Fruit fly (Drosophila melanogaster) whole organism, embryonic: Measurements from ENCODE around the gene CG14194.

Source experiments
- Aef1 ChIP-seq: fragments of 200-800 bp; sonication (Bioruptor generic); IDR thresholded peaks from 3 replicates; pipeline ENCODE4 v1.3.6; 2022; ENCODE audit warnings: missing biosample characterization, missing genetic modification characterization
- CG11093 ChIP-seq: fragments of 200-800 bp; sonication (Bioruptor generic); IDR thresholded peaks from 3 replicates; pipeline ENCODE4 v1.3.6; 2022; ENCODE audit warnings: missing biosample characterization, missing genetic modification characterization
- CG11398 ChIP-seq: fragments of 200-800 bp; sonication (Bioruptor generic); optimal IDR thresholded peaks from 2 replicates; lab custom pipeline; 2016; ENCODE audit warnings: missing biosample characterization, missing genetic modification characterization
- CG12299 ChIP-seq: fragments of 200-800 bp; sonication (Bioruptor generic); optimal IDR thresholded peaks from 2 replicates; lab custom pipeline; 2018; ENCODE audit warnings: missing biosample characterization, mild to moderate bottlenecking, missing genetic modification characterization
- CG14441 ChIP-seq: fragments of 200-800 bp; sonication (Bioruptor generic); IDR thresholded peaks from 2 replicates; pipeline ENCODE4 v1.3.6; 2022; ENCODE audit warnings: missing biosample characterization, missing genetic modification characterization
- CG15269 ChIP-seq: fragments of 200-800 bp; sonication (Bioruptor generic); optimal IDR thresholded peaks from 2 replicates; lab custom pipeline; 2018; ENCODE audit warnings: missing biosample characterization, mild to moderate bottlenecking, missing genetic modification characterization, moderate library complexity
- CG16815 ChIP-seq: fragments of 200-800 bp; sonication (Bioruptor generic); optimal IDR thresholded peaks from 3 replicates; lab custom pipeline; 2017; ENCODE audit warnings: missing biosample characterization, mild to moderate bottlenecking, missing genetic modification characterization
- CG17186 ChIP-seq: fragments of 200-800 bp; sonication (Bioruptor generic); optimal IDR thresholded peaks from 3 replicates; lab custom pipeline; 2017; ENCODE audit warnings: missing biosample characterization, missing genetic modification reagents, missing genetic modification characterization
- CG2875 ChIP-seq: fragments of 200-800 bp; sonication (Bioruptor generic); optimal IDR thresholded peaks from 2 replicates; lab custom pipeline; 2017; ENCODE audit warnings: missing biosample characterization, mild to moderate bottlenecking, missing genetic modification characterization, missing genetic modification reagents
- CG3065 ChIP-seq: fragments of 200-800 bp; sonication (Bioruptor generic); optimal IDR thresholded peaks from 2 replicates; lab custom pipeline; 2016; ENCODE audit warnings: missing biosample characterization, missing genetic modification characterization
- CG4707 ChIP-seq: fragments of 200-800 bp; sonication (Bioruptor generic); optimal IDR thresholded peaks from 2 replicates; lab custom pipeline; 2018; ENCODE audit warnings: missing biosample characterization, mild to moderate bottlenecking, missing genetic modification characterization, moderate library complexity
- CG6654 ChIP-seq: fragments of 200-800 bp; sonication (Bioruptor generic); optimal IDR thresholded peaks from 2 replicates; lab custom pipeline; 2017; ENCODE audit warnings: missing biosample characterization, mild to moderate bottlenecking, missing genetic modification characterization
- CG7928 ChIP-seq: fragments of 200-800 bp; sonication (Bioruptor generic); optimal IDR thresholded peaks from 2 replicates; lab custom pipeline; 2017; ENCODE audit warnings: missing biosample characterization, mild to moderate bottlenecking, missing genetic modification characterization
- CG8924 ChIP-seq: fragments of 200-800 bp; optimal IDR thresholded peaks from 3 replicates; lab custom pipeline; 2019; ENCODE audit warnings: missing biosample characterization, mild to moderate bottlenecking, missing genetic modification characterization, moderate library complexity
- CTCF ChIP-seq: fragments of 200-800 bp; sonication (Bioruptor generic); optimal IDR thresholded peaks from 2 replicates; lab custom pipeline; 2017; ENCODE audit warnings: missing biosample characterization, mild to moderate bottlenecking, missing genetic modification characterization, moderate library complexity
- Dek ChIP-seq: fragments of 200-800 bp; sonication (Bioruptor generic); optimal IDR thresholded peaks from 3 replicates; lab custom pipeline; 2019; ENCODE audit warnings: missing biosample characterization, mild to moderate bottlenecking, missing genetic modification characterization, moderate library complexity
- Ets97D ChIP-seq: fragments of 200-800 bp; sonication (Bioruptor generic); optimal IDR thresholded peaks from 3 replicates; lab custom pipeline; 2016; ENCODE audit warnings: missing biosample characterization, missing genetic modification characterization
- H2.0 ChIP-seq: fragments of 200-800 bp; sonication (Bioruptor generic); IDR thresholded peaks from 2 replicates; pipeline ENCODE4 v1.3.6; 2022; ENCODE audit warnings: missing biosample characterization, missing genetic modification characterization
- HHEX ChIP-seq: fragments of 200-800 bp; sonication (Bioruptor generic); optimal IDR thresholded peaks from 3 replicates; lab custom pipeline; 2017; ENCODE audit warnings: missing biosample characterization, mild to moderate bottlenecking, missing genetic modification characterization, missing genetic modification reagents
- Mad ChIP-seq: fragments of 200-800 bp; sonication (Bioruptor generic); optimal IDR thresholded peaks from 2 replicates; lab custom pipeline; 2016; ENCODE audit warnings: missing biosample characterization, missing genetic modification characterization
- NC2β ChIP-seq: fragments of 200-800 bp; sonication (Bioruptor generic); optimal IDR thresholded peaks from 2 replicates; lab custom pipeline; 2016; ENCODE audit warnings: missing biosample characterization, missing genetic modification characterization
- Ptx1 ChIP-seq: fragments of 200-800 bp; sonication (Bioruptor generic); IDR thresholded peaks from 2 replicates; pipeline ENCODE4 v1.3.6; 2022; ENCODE audit warnings: missing biosample characterization, missing genetic modification characterization
- Scr ChIP-seq: fragments of 200-800 bp; sonication (Bioruptor generic); IDR thresholded peaks from 2 replicates; pipeline ENCODE4 v1.3.6; 2022; ENCODE audit warnings: missing biosample characterization, missing genetic modification characterization; ENCODE audit not compliant: partially characterized antibody
- Sin3A ChIP-seq: fragments of >200 bp; optimal IDR thresholded peaks from 2 replicates; lab custom pipeline; 2018
- Six4 ChIP-seq: fragments of 200-800 bp; sonication (Bioruptor generic); optimal IDR thresholded peaks from 2 replicates; lab custom pipeline; 2016; ENCODE audit warnings: missing biosample characterization, missing genetic modification characterization
- Sry-δ ChIP-seq: fragments of 200-800 bp; sonication (Bioruptor generic); optimal IDR thresholded peaks from 2 replicates; lab custom pipeline; 2016; ENCODE audit warnings: missing biosample characterization, missing genetic modification characterization
- Taf1 ChIP-seq: fragments of 200-800 bp; sonication (Bioruptor generic); IDR thresholded peaks from 2 replicates; pipeline ENCODE4 v1.3.6; 2022; ENCODE audit warnings: missing biosample characterization, missing genetic modification characterization
- Trl ChIP-seq, 3 experiments: fragments of >200 bp in 2 of 3; fragments of 200-800 bp in 1 of 3; sonication (Bioruptor generic) in 1 of 3; optimal IDR thresholded peaks; 2 replicates in 1 of 3; 3 replicates in 2 of 3; lab custom pipeline; 2016 to 2017; ENCODE audit warnings: missing biosample characterization in 1 of 3, missing genetic modification characterization in 1 of 3
- YL-1 ChIP-seq: fragments of 200-800 bp; sonication (Bioruptor generic); optimal IDR thresholded peaks from 3 replicates; lab custom pipeline; 2017; ENCODE audit warnings: missing biosample characterization, mild to moderate bottlenecking, missing genetic modification characterization
- abd-A ChIP-seq: fragments of 200-800 bp; sonication (Bioruptor generic); optimal IDR thresholded peaks from 3 replicates; lab custom pipeline; 2019; ENCODE audit warnings: missing biosample characterization, mild to moderate bottlenecking, missing genetic modification characterization, moderate library complexity
- ato ChIP-seq: fragments of 200-800 bp; sonication (Bioruptor generic); IDR thresholded peaks from 2 replicates; pipeline ENCODE4 v1.3.6; 2022; ENCODE audit warnings: missing biosample characterization, missing genetic modification characterization; ENCODE audit not compliant: partially characterized antibody
- bbx ChIP-seq: fragments of 200-800 bp; sonication (Bioruptor generic); IDR thresholded peaks from 2 replicates; pipeline ENCODE4 v1.3.6; 2022; ENCODE audit warnings: missing biosample characterization, missing genetic modification characterization; ENCODE audit not compliant: partially characterized antibody
- cad ChIP-seq: fragments of >200 bp; optimal IDR thresholded peaks from 2 replicates; lab custom pipeline; 2017; ENCODE audit warnings: missing biosample characterization, missing genetic modification characterization
- corto ChIP-seq: fragments of 200-800 bp; sonication (Bioruptor generic); optimal IDR thresholded peaks from 2 replicates; lab custom pipeline; 2016; ENCODE audit warnings: missing biosample characterization, mild to moderate bottlenecking, missing genetic modification characterization, moderate library complexity
- cwo ChIP-seq: fragments of 200-800 bp; sonication (Bioruptor generic); optimal IDR thresholded peaks from 3 replicates; lab custom pipeline; 2017; ENCODE audit warnings: missing biosample characterization, missing genetic modification characterization, mild to moderate bottlenecking, moderate library complexity, missing genetic modification reagents
- dimm ChIP-seq: fragments of 200-800 bp; sonication (Bioruptor generic); IDR thresholded peaks from 2 replicates; pipeline ENCODE4 v1.3.6; 2022; ENCODE audit warnings: missing biosample characterization, missing genetic modification characterization
- dysf ChIP-seq: fragments of 200-800 bp; sonication (Bioruptor generic); IDR thresholded peaks from 3 replicates; pipeline ENCODE4 v1.3.6; 2022; ENCODE audit warnings: missing biosample characterization, missing genetic modification characterization
- lab ChIP-seq: fragments of 200-800 bp; sonication (Bioruptor generic); optimal IDR thresholded peaks from 3 replicates; lab custom pipeline; 2017; ENCODE audit warnings: missing biosample characterization, missing genetic modification characterization, mild to moderate bottlenecking, moderate library complexity, missing genetic modification reagents
- nmo ChIP-seq: fragments of 200-800 bp; sonication (Bioruptor generic); optimal IDR thresholded peaks from 2 replicates; lab custom pipeline; 2018; ENCODE audit warnings: missing biosample characterization, mild to moderate bottlenecking, missing genetic modification characterization, moderate library complexity
- prd ChIP-seq, 3 experiments: fragments of >200 bp in 2 of 3; fragments of 200-800 bp in 1 of 3; sonication (Bioruptor generic) in 1 of 3; optimal IDR thresholded peaks in 2 of 3; IDR thresholded peaks in 1 of 3; 2 replicates in 2 of 3; 3 replicates in 1 of 3; pipeline versions ENCODE4 v1.3.6 to Lab custom; 2017 to 2022; ENCODE audit warnings: missing biosample characterization in 1 of 3, missing genetic modification characterization in 1 of 3
- pum ChIP-seq: fragments of 200-800 bp; sonication (Bioruptor generic); optimal IDR thresholded peaks from 2 replicates; lab custom pipeline; 2016; ENCODE audit warnings: missing biosample characterization, missing genetic modification characterization
- sima ChIP-seq: fragments of 200-800 bp; sonication (Bioruptor generic); optimal IDR thresholded peaks from 2 replicates; lab custom pipeline; 2016; ENCODE audit warnings: missing biosample characterization, missing genetic modification characterization
- slp2 ChIP-seq: fragments of 200-800 bp; sonication (Bioruptor generic); optimal IDR thresholded peaks from 2 replicates; lab custom pipeline; 2016; ENCODE audit warnings: missing biosample characterization, missing genetic modification characterization
- sug ChIP-seq: fragments of 200-800 bp; optimal IDR thresholded peaks from 2 replicates; lab custom pipeline; 2019; ENCODE audit warnings: missing biosample characterization, mild to moderate bottlenecking, missing genetic modification characterization, moderate library complexity
- tll ChIP-seq, 2 experiments: fragments of 200-800 bp in 1 of 2; fragments of >200 bp in 1 of 2; sonication (Bioruptor generic) in 1 of 2; optimal IDR thresholded peaks; 2 replicates each; lab custom pipeline; 2017 to 2019; ENCODE audit warnings: missing biosample characterization in 2 of 2, missing genetic modification characterization in 2 of 2, mild to moderate bottlenecking in 1 of 2, moderate library complexity in 1 of 2
- tna ChIP-seq: fragments of 200-800 bp; sonication (Bioruptor generic); IDR thresholded peaks from 2 replicates; pipeline ENCODE4 v1.3.6; 2022; ENCODE audit warnings: missing biosample characterization, missing genetic modification characterization; ENCODE audit not compliant: partially characterized antibody
- tx ChIP-seq: fragments of 200-800 bp; sonication (Bioruptor generic); optimal IDR thresholded peaks from 2 replicates; lab custom pipeline; 2016; ENCODE audit warnings: missing biosample characterization, missing genetic modification characterization
- wdn ChIP-seq: fragments of 200-800 bp; sonication (Bioruptor generic); IDR thresholded peaks from 2 replicates; pipeline ENCODE4 v1.3.6; 2022; ENCODE audit warnings: missing biosample characterization, missing genetic modification characterization
- wek ChIP-seq: fragments of 200-800 bp; sonication (Bioruptor generic); optimal IDR thresholded peaks from 3 replicates; lab custom pipeline; 2018; ENCODE audit warnings: missing biosample characterization, mild to moderate bottlenecking, missing genetic modification characterization, moderate library complexity
- zen ChIP-seq: fragments of 200-800 bp; sonication (Bioruptor generic); optimal IDR thresholded peaks from 3 replicates; lab custom pipeline; 2018; ENCODE audit warnings: missing biosample characterization, mild to moderate bottlenecking, missing genetic modification characterization, moderate library complexity

Gene CG14194

DNA sequence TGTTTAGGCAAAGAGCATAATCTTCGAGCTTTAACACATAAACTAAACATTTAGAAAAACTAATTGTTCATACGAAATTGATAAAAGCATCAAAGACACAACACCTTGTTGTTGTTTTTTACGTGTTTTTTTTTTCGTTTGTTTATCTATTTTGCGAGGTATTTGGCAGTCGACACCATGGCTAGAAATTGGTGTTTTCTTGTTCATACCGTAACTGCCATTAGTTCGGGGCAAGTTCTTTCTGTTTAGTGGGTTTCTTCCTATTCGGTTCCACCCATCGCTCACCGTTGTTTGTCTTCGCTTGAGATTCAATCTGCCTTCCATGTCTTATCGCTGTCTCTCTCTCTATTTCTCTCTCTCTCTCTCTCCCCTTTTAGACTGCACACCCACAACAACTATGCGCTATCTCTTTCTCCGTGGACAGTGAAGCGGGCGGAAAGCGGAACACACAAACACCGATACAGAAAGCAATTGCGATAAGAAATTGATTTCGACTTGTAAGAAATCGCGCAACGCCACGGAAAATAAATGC is 46.9 kb upstream of the CG14194 start (continued):
- TF ChIP-seq sug (tag; lab: Kevin White, UChicago) (peak; percentile 30), NC2β (no peak), wdn (GFP tag; lab: Robert Waterston, UW) (no peak), CG2875 (GFP tag; lab: Kevin White, UChicago) (no peak), corto (GFP tag; lab: Kevin White, UChicago) (no peak), Ptx1 (peak; percentile 48), sima (GFP tag; lab: Kevin White, UChicago) (no peak), Mad (GFP tag; lab: Kevin White, UChicago) (no peak), abd-A (tag; lab: Kevin White, UChicago) (no peak), Ets97D (GFP tag; lab: Kevin White, UChicago) (peak; percentile 13), prd (optimal IDR thresholded peaks at IDR 0.05; lab: Kevin White, UChicago) (no peak), prd (GFP tag; IDR thresholded peaks at IDR 0.05; lab: Robert Waterston, UW) (peak; percentile 24; the same call in 1 of the 3 replicates), CG8924 (tag; lab: Kevin White, UChicago) (no peak), CTCF (GFP tag; lab: Kevin White, UChicago) (no peak), dimm (GFP tag; lab: Robert Waterston, UW) (no peak), lab (GFP tag; lab: Kevin White, UChicago) (peak; percentile 25), CG14441 (GFP tag; lab: Robert Waterston, UW) (no peak), HHEX (GFP tag; lab: Kevin White, UChicago) (no peak), ato (GFP tag; lab: Robert Waterston, UW) (no peak), Aef1 (GFP tag; lab: Robert Waterston, UW) (no peak), slp2 (GFP tag; lab: Kevin White, UChicago) (no peak), zen (tag; lab: Kevin White, UChicago) (no peak), Dek (no peak), CG3065 (no peak), dysf (0 out of 3 replicates have a peak, but pooled peaks have one; percentile 48), CG15269 (peak; percentile 14), tll (GFP tag; optimal IDR thresholded peaks at IDR 0.05; lab: Kevin White, UChicago) (no peak), Taf1 (GFP tag; lab: Robert Waterston, UW) (no peak), CG6654 (GFP tag; lab: Kevin White, UChicago) (no peak), cad (GFP tag; lab: Kevin White, UChicago) (no peak), tx (GFP tag; lab: Kevin White, UChicago) (no peak), CG4707 (GFP tag; lab: Kevin White, UChicago) (no peak), Trl (optimal IDR thresholded peaks at IDR 0.05; lab: Kevin White, UChicago) (peak in 1 of 2 experiments; percentile 35), Trl (GFP tag; optimal IDR thresholded peaks at IDR 0.05; lab: Kevin White, UChicago) (no peak), Scr (no peak), CG11093 (GFP tag; lab: Robert Waterston, UW) (no peak), CG7928 (no peak), Sry-δ (GFP tag; lab: Kevin White, UChicago) (no peak), Sin3A (no peak), H2.0 (GFP tag; lab: Robert Waterston, UW) (no peak), tna (no peak), CG16815 (GFP tag; lab: Kevin White, UChicago) (no peak), pum (no peak), CG17186 (GFP tag; lab: Kevin White, UChicago) (no peak), wek (GFP tag; lab: Kevin White, UChicago) (no peak), YL-1 (GFP tag; lab: Kevin White, UChicago) (no peak), CG11398 (GFP tag; lab: Kevin White, UChicago) (no peak), cwo (no peak), nmo (peak; percentile 75), CG12299 (tag; lab: Kevin White, UChicago) (no peak), Six4 (GFP tag; lab: Kevin White, UChicago) (no peak), bbx (no peak)
